Worm (Caenorhabditis elegans): ENCODE measurements around the gene galt-1.

- TF ChIP-seq him-1 (tag; optimal IDR thresholded peaks at IDR 0.05) (no peak), dao-5 (tag; optimal IDR thresholded peaks at IDR 0.05) (no peak)
Observed at ce11 chrV:5927347-5927746, 3.4 kb upstream of the galt-1 start, which contains the start of gene srsx-17.
